Fruit fly (Drosophila melanogaster): Measurements from ENCODE around the gene ex.
"Not testable (repeated sequence)": the region's sequence is repeated elsewhere in the genome, so short reads cannot be mapped to it uniquely, and the experiment has no call there.

The ex gene

dm6 chr2L:434439-434838 is 3.4 kb downstream of the ex start:
- no peak for TF ChIP-seq Sin3A (optimal IDR thresholded peaks at IDR 0.05)
- no peak for TF ChIP-seq insv (optimal IDR thresholded peaks at IDR 0.05)
- no peak for TF ChIP-seq h (optimal IDR thresholded peaks at IDR 0.05)
- no peak for TF ChIP-seq psq (optimal IDR thresholded peaks at IDR 0.05)
- TF ChIP-seq Myc (optimal IDR thresholded peaks at IDR 0.05): no peak
- no peak for TF ChIP-seq ttk (optimal IDR thresholded peaks at IDR 0.05)

dm6 chr2L:435311-435806 is 4.3 kb downstream of the ex start:
- no peak for TF ChIP-seq h (optimal IDR thresholded peaks at IDR 0.05)
- TF ChIP-seq psq (optimal IDR thresholded peaks at IDR 0.05): no peak
- TF ChIP-seq ttk (optimal IDR thresholded peaks at IDR 0.05): no peak
- no peak for TF ChIP-seq Sin3A (optimal IDR thresholded peaks at IDR 0.05)
- no peak for TF ChIP-seq insv (optimal IDR thresholded peaks at IDR 0.05)
- TF ChIP-seq Myc (optimal IDR thresholded peaks at IDR 0.05): no peak

- no peak for TF ChIP-seq h (optimal IDR thresholded peaks at IDR 0.05)
- no peak for TF ChIP-seq Myc (optimal IDR thresholded peaks at IDR 0.05)
- TF ChIP-seq insv (optimal IDR thresholded peaks at IDR 0.05): no peak
- TF ChIP-seq Sin3A (optimal IDR thresholded peaks at IDR 0.05): no peak
- no peak for TF ChIP-seq ttk (optimal IDR thresholded peaks at IDR 0.05)
- no peak for TF ChIP-seq psq (optimal IDR thresholded peaks at IDR 0.05)
Observed at dm6 chr2L:437498-437897, 6.5 kb downstream of the ex start.

- TF ChIP-seq Sin3A (optimal IDR thresholded peaks at IDR 0.05): no peak
- TF ChIP-seq Myc (optimal IDR thresholded peaks at IDR 0.05): no peak
- no peak for TF ChIP-seq psq (optimal IDR thresholded peaks at IDR 0.05)
- no peak for TF ChIP-seq insv (optimal IDR thresholded peaks at IDR 0.05)
- no peak for TF ChIP-seq ttk (optimal IDR thresholded peaks at IDR 0.05)
- no peak for TF ChIP-seq h (optimal IDR thresholded peaks at IDR 0.05)
Observed at dm6 chr2L:439339-439738, 8.3 kb downstream of the ex start.

dm6 chr2L:440638-441454 is 9.8 kb downstream of the ex start:
- TF ChIP-seq h (optimal IDR thresholded peaks at IDR 0.05) (no peak), Sin3A (optimal IDR thresholded peaks at IDR 0.05) (no peak), insv (optimal IDR thresholded peaks at IDR 0.05) (no peak), psq (optimal IDR thresholded peaks at IDR 0.05) (no peak), Myc (optimal IDR thresholded peaks at IDR 0.05) (no peak), ttk (optimal IDR thresholded peaks at IDR 0.05) (no peak)

- no peak for TF ChIP-seq Myc (optimal IDR thresholded peaks at IDR 0.05)
Observed at dm6 chr2L:441455-441730, 10.4 kb downstream of the ex start.

dm6 chr2L:441927-442691 is 11.1 kb downstream of the ex start:
- TF ChIP-seq h (optimal IDR thresholded peaks at IDR 0.05) (no peak), insv (optimal IDR thresholded peaks at IDR 0.05) (no peak), Myc (optimal IDR thresholded peaks at IDR 0.05) (no peak), Sin3A (optimal IDR thresholded peaks at IDR 0.05) (no peak), ttk (optimal IDR thresholded peaks at IDR 0.05) (no peak), psq (optimal IDR thresholded peaks at IDR 0.05) (no peak)

- TF ChIP-seq h (optimal IDR thresholded peaks at IDR 0.05) (no peak), Myc (optimal IDR thresholded peaks at IDR 0.05) (no peak), ttk (optimal IDR thresholded peaks at IDR 0.05) (no peak), Sin3A (optimal IDR thresholded peaks at IDR 0.05) (no peak), insv (optimal IDR thresholded peaks at IDR 0.05) (no peak), psq (optimal IDR thresholded peaks at IDR 0.05) (no peak)
Observed at dm6 chr2L:447124-447523, 16.1 kb downstream of the ex start.

dm6 chr2L:451705-452472 is 20.9 kb downstream of the ex start:
- TF ChIP-seq ttk (optimal IDR thresholded peaks at IDR 0.05): no peak
- no peak for TF ChIP-seq Sin3A (optimal IDR thresholded peaks at IDR 0.05)
- no peak for TF ChIP-seq psq (optimal IDR thresholded peaks at IDR 0.05)
- no peak for TF ChIP-seq Myc (optimal IDR thresholded peaks at IDR 0.05)
- TF ChIP-seq insv (optimal IDR thresholded peaks at IDR 0.05): no peak
- no peak for TF ChIP-seq h (optimal IDR thresholded peaks at IDR 0.05)

dm6 chr2L:452872-453271 is 21.8 kb downstream of the ex start, which contains the start of the genes crq and shv:
Gene crq (minus strand): TSS chr2L:453024.
Gene shv (plus strand): TSS chr2L:453108.
- TF ChIP-seq ttk (optimal IDR thresholded peaks at IDR 0.05) (no peak), Myc (optimal IDR thresholded peaks at IDR 0.05) (no peak), h (optimal IDR thresholded peaks at IDR 0.05) (no peak), psq (optimal IDR thresholded peaks at IDR 0.05) (no peak), insv (optimal IDR thresholded peaks at IDR 0.05) (no peak), Sin3A (optimal IDR thresholded peaks at IDR 0.05) (no peak)

dm6 chr2L:455274-455673 is 24.2 kb downstream of the ex start, which contains the start of gene CG4133:
Gene CG4133 (plus strand): TSS chr2L:455531.
- TF ChIP-seq ttk, h, insv (optimal IDR thresholded peaks at IDR 0.05): not testable (repeated sequence)

dm6 chr2L:455738-456137 is 24.7 kb downstream of the ex start:
- TF ChIP-seq Sin3A (optimal IDR thresholded peaks at IDR 0.05) (no peak), ttk (optimal IDR thresholded peaks at IDR 0.05) (no peak), psq (optimal IDR thresholded peaks at IDR 0.05) (no peak), h (optimal IDR thresholded peaks at IDR 0.05) (no peak), Myc (optimal IDR thresholded peaks at IDR 0.05) (no peak), insv (optimal IDR thresholded peaks at IDR 0.05) (no peak)
